Worm (Caenorhabditis elegans): ENCODE measurements around the gene T28A8.2.

- TF ChIP-seq hlh-30 (tag; optimal IDR thresholded peaks at IDR 0.05; ENCODE audit: insufficient read depth) (peak; percentile 53), fkh-10 (GFP tag; optimal IDR thresholded peaks at IDR 0.05) (no peak), fkh-6 (tag; optimal IDR thresholded peaks at IDR 0.05) (no peak), ama-1 (optimal IDR thresholded peaks at IDR 0.05) (no peak), sox-4 (tag; optimal IDR thresholded peaks at IDR 0.05) (no peak), K02D7.2 (tag; optimal IDR thresholded peaks at IDR 0.05) (peak; percentile 14)
These were observed 32.3 kb downstream of the T28A8.2 start, which contains the start of gene ant-1.1 for ce11 chrIII:13462965-13463783.

All from whole organism, late embryonic.